Fruit fly (Drosophila melanogaster) whole organism, embryonic: ENCODE results near the gene CG8006.

Experiments
- Ada2b ChIP-seq: fragments of 200-800 bp; sonication (Bioruptor generic); IDR thresholded peaks from 2 replicates; pipeline ENCODE4 v1.3.6; 2022; ENCODE audit warnings: missing biosample characterization, missing genetic modification characterization
- CG11695 ChIP-seq: fragments of 200-800 bp; sonication (Bioruptor generic); IDR thresholded peaks from 3 replicates; pipeline ENCODE4 v1.3.6; 2022; ENCODE audit warnings: missing biosample characterization, missing genetic modification characterization
- CG18262 ChIP-seq: fragments of 200-800 bp; optimal IDR thresholded peaks from 3 replicates; lab custom pipeline; 2019; ENCODE audit warnings: missing biosample characterization, mild to moderate bottlenecking, missing genetic modification characterization, moderate library complexity
- CG4424 ChIP-seq: fragments of 200-800 bp; sonication (Bioruptor generic); optimal IDR thresholded peaks from 3 replicates; lab custom pipeline; 2016; ENCODE audit warnings: missing biosample characterization, missing genetic modification characterization
- CG7271 ChIP-seq: fragments of 200-800 bp; sonication (Bioruptor generic); optimal IDR thresholded peaks from 2 replicates; lab custom pipeline; 2018; ENCODE audit warnings: missing biosample characterization, mild to moderate bottlenecking, missing genetic modification characterization, moderate library complexity
- Ets97D ChIP-seq: fragments of 200-800 bp; sonication (Bioruptor generic); optimal IDR thresholded peaks from 3 replicates; lab custom pipeline; 2016; ENCODE audit warnings: missing biosample characterization, missing genetic modification characterization
- H15 ChIP-seq: fragments of 200-800 bp; sonication (Bioruptor generic); IDR thresholded peaks from 3 replicates; pipeline ENCODE4 v1.3.6; 2022; ENCODE audit warnings: missing biosample characterization, missing genetic modification characterization
- Hr78 ChIP-seq, 2 experiments: fragments of 200-800 bp in 1 of 2; fragments of >200 bp in 1 of 2; sonication (Bioruptor generic) in 1 of 2; optimal IDR thresholded peaks; 2 replicates each; lab custom pipeline; 2017 to 2019; ENCODE audit warnings: missing biosample characterization in 2 of 2, missing genetic modification characterization in 2 of 2, mild to moderate bottlenecking in 1 of 2, moderate library complexity in 1 of 2
- fru ChIP-seq: fragments of >200 bp; optimal IDR thresholded peaks from 2 replicates; lab custom pipeline; 2017
- kah ChIP-seq: fragments of 200-800 bp; sonication (Bioruptor generic); optimal IDR thresholded peaks from 2 replicates; lab custom pipeline; 2018; ENCODE audit warnings: missing biosample characterization, mild to moderate bottlenecking, missing genetic modification characterization
- sna ChIP-seq: fragments of 200-800 bp; sonication (Bioruptor generic); IDR thresholded peaks from 2 replicates; pipeline ENCODE4 v1.3.6; 2022; ENCODE audit warnings: missing biosample characterization, missing genetic modification characterization; ENCODE audit not compliant: partially characterized antibody
- sr ChIP-seq: fragments of 200-800 bp; sonication (Bioruptor generic); IDR thresholded peaks from 3 replicates; pipeline ENCODE4 v1.3.6; 2022; ENCODE audit warnings: missing biosample characterization, missing genetic modification characterization
- tll ChIP-seq, 2 experiments: fragments of 200-800 bp in 1 of 2; fragments of >200 bp in 1 of 2; sonication (Bioruptor generic) in 1 of 2; optimal IDR thresholded peaks; 2 replicates each; lab custom pipeline; 2017 to 2019; ENCODE audit warnings: missing biosample characterization in 2 of 2, missing genetic modification characterization in 2 of 2, mild to moderate bottlenecking in 1 of 2, moderate library complexity in 1 of 2

dm6 chr3L:8211590-8211989 is at the start of gene CG8006:
- TF ChIP-seq Hr78 (GFP tag; optimal IDR thresholded peaks at IDR 0.05; lab: Kevin White, UChicago) (no peak), CG4424 (GFP tag; lab: Kevin White, UChicago) (no peak), CG18262 (no peak), CG11695 (no peak), H15 (no peak), tll (GFP tag; optimal IDR thresholded peaks at IDR 0.05; lab: Kevin White, UChicago) (no peak), Ets97D (GFP tag; lab: Kevin White, UChicago) (no peak), Ada2b (GFP tag; lab: Robert Waterston, UW) (no peak), CG7271 (no peak), sna (GFP tag; lab: Robert Waterston, UW) (no peak), kah (GFP tag; lab: Kevin White, UChicago) (no peak), fru (lab: Kevin White, UChicago) (no peak), sr (GFP tag; lab: Robert Waterston, UW) (no peak)
